Worm (Caenorhabditis elegans): ENCODE data around the gene F47E1.2.
A peak's percentile ranks its signal among the peaks of the same experiment; 100 is the strongest.

F47E1.2 gene

ce11 chrX:9062523-9062922 is 5.1 kb downstream of the F47E1.2 start, which contains the start of gene F47E1.4:
TSS of gene F47E1.4 (plus strand) at chrX:9062823.
- TF ChIP-seq ham-2 (GFP tag; optimal IDR thresholded peaks at IDR 0.05), result no peak
- TF ChIP-seq mep-1 (tag; optimal IDR thresholded peaks at IDR 0.05), result no peak
- no peak for TF ChIP-seq lin-13 (tag; optimal IDR thresholded peaks at IDR 0.05)
- TF ChIP-seq unc-120 (tag; optimal IDR thresholded peaks at IDR 0.05; ENCODE audit: poor library complexity, severe bottlenecking), result no peak
- TF ChIP-seq mls-2 (tag; optimal IDR thresholded peaks at IDR 0.05), result no peak
- no peak for TF ChIP-seq zip-8 (tag; optimal IDR thresholded peaks at IDR 0.05)
- no peak for TF ChIP-seq unc-62 (GFP tag; optimal IDR thresholded peaks at IDR 0.05)
- TF ChIP-seq nhr-76 (tag; optimal IDR thresholded peaks at IDR 0.05), result no peak
- no peak for TF ChIP-seq ceh-43 (GFP tag; optimal IDR thresholded peaks at IDR 0.05)
- no peak for TF ChIP-seq bed-3 (GFP tag; optimal IDR thresholded peaks at IDR 0.05)
- TF ChIP-seq mab-5 (tag; optimal IDR thresholded peaks at IDR 0.05), result no peak
- TF ChIP-seq M03D4.4 (tag; optimal IDR thresholded peaks at IDR 0.05), result no peak

- TF ChIP-seq nhr-237 (tag; optimal IDR thresholded peaks at IDR 0.05) (no peak), lin-13 (tag; optimal IDR thresholded peaks at IDR 0.05) (no peak), M03D4.4 (tag; optimal IDR thresholded peaks at IDR 0.05) (no peak), unc-39 (tag; optimal IDR thresholded peaks at IDR 0.05) (no peak), nhr-2 (tag; optimal IDR thresholded peaks at IDR 0.05) (no peak), mep-1 (tag; optimal IDR thresholded peaks at IDR 0.05) (no peak)
These were observed 6.0 kb downstream of the F47E1.2 start for ce11 chrX:9063439-9063838.

DNA sequence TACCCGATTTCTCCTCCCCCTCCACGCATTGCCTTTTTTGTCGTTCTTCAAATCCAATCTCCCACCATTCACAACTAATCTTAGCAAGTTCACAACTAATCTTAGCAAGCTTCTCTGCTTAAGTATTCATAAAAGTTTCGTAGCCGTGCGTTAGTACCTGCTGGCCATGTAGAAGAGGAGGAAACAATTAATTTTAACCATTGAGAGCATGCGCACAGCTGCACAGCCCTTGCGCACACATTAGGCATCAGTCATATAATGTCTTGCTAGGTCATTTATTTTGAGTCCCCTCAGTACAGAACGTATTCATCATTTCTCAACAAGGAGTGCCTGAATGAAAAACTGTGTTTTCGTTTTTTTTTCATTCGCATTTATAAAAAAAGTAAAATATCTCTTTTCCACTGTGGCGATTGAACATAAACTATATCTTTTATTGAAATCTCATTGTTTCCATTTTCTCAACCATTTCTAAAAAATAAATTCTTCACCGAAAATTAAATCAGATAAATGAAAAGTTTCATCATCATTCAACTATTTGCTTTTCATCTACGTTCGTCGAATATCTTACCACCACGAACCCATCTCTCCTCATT is 9.9 kb downstream of the F47E1.2 start:
- no peak for TF ChIP-seq drap-1 (GFP tag; optimal IDR thresholded peaks at IDR 0.05)
- no peak for TF ChIP-seq lsy-2 (tag; optimal IDR thresholded peaks at IDR 0.05)
- no peak for TF ChIP-seq bed-3 (GFP tag; optimal IDR thresholded peaks at IDR 0.05)
- peak; percentile 28 for TF ChIP-seq nhr-2 (tag; optimal IDR thresholded peaks at IDR 0.05)
- no peak for TF ChIP-seq blmp-1 (tag; optimal IDR thresholded peaks at IDR 0.05)
- TF ChIP-seq ztf-11 (tag; optimal IDR thresholded peaks at IDR 0.05), result no peak
- TF ChIP-seq ceh-39 (tag; optimal IDR thresholded peaks at IDR 0.05), result no peak
- no peak for TF ChIP-seq unc-120 (tag; optimal IDR thresholded peaks at IDR 0.05; ENCODE audit: poor library complexity, severe bottlenecking)
- peak; percentile 37 for TF ChIP-seq lin-32 (GFP tag; optimal IDR thresholded peaks at IDR 0.05)
- TF ChIP-seq pha-4 (tag; optimal IDR thresholded peaks at IDR 0.05), result no peak
- no peak for TF ChIP-seq sem-2 (GFP tag; optimal IDR thresholded peaks at IDR 0.05)

ce11 chrX:9068075-9068474 is 10.6 kb downstream of the F47E1.2 start:
- TF ChIP-seq pha-4 (tag; optimal IDR thresholded peaks at IDR 0.05), result peak; percentile 2
- TF ChIP-seq unc-39 (tag; optimal IDR thresholded peaks at IDR 0.05), result no peak
- TF ChIP-seq snpc-4 (tag; optimal IDR thresholded peaks at IDR 0.05), result no peak
- TF ChIP-seq M03D4.4 (tag; optimal IDR thresholded peaks at IDR 0.05), result no peak
- TF ChIP-seq zip-8 (tag; optimal IDR thresholded peaks at IDR 0.05), result no peak
- TF ChIP-seq unc-62 (GFP tag; optimal IDR thresholded peaks at IDR 0.05), result peak; percentile 31
- no peak for TF ChIP-seq flh-1 (GFP tag; optimal IDR thresholded peaks at IDR 0.05)
- TF ChIP-seq mab-5 (tag; optimal IDR thresholded peaks at IDR 0.05), result no peak
- TF ChIP-seq ces-1 (GFP tag; optimal IDR thresholded peaks at IDR 0.05), result peak; percentile 71
- TF ChIP-seq sem-2 (GFP tag; optimal IDR thresholded peaks at IDR 0.05), result no peak
- TF ChIP-seq blmp-1 (tag; optimal IDR thresholded peaks at IDR 0.05), result peak; percentile 37
- TF ChIP-seq mls-2 (tag; optimal IDR thresholded peaks at IDR 0.05), result no peak
- peak; percentile 40 for TF ChIP-seq unc-120 (tag; optimal IDR thresholded peaks at IDR 0.05; ENCODE audit: poor library complexity, severe bottlenecking)
- peak; percentile 46 for TF ChIP-seq nhr-237 (tag; optimal IDR thresholded peaks at IDR 0.05)
- TF ChIP-seq hlh-1 (tag; optimal IDR thresholded peaks at IDR 0.05), result peak; percentile 54
- TF ChIP-seq mep-1 (tag; optimal IDR thresholded peaks at IDR 0.05), result peak; percentile 41
- TF ChIP-seq lsy-2 (tag; optimal IDR thresholded peaks at IDR 0.05), result no peak
- peak; percentile 21 for TF ChIP-seq ham-2 (GFP tag; optimal IDR thresholded peaks at IDR 0.05)
- TF ChIP-seq bed-3 (GFP tag; optimal IDR thresholded peaks at IDR 0.05), result no peak
- no peak for TF ChIP-seq lin-13 (tag; optimal IDR thresholded peaks at IDR 0.05)
- TF ChIP-seq ztf-11 (tag; optimal IDR thresholded peaks at IDR 0.05), result peak; percentile 8

DNA sequence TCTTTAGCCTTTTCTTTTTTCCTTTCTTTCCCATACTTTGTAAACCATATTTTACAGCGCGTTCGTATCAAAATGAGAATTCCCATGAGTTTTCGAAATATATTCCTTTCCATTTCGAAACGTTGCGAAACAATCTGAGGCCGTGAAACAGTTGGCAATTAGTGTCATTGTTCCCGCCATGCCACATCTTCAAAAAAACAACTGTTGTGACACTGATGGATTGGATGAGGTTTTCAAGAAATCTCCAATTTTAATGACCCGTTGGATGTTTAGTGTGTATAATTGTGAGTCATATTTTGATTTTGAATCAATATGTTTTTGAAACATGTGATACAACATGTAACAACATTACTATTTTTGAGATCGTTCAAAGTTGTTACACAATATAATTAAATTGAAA is 11.6 kb downstream of the F47E1.2 start:
- TF ChIP-seq lin-13 (tag; optimal IDR thresholded peaks at IDR 0.05), result no peak
- TF ChIP-seq hlh-1 (tag; optimal IDR thresholded peaks at IDR 0.05), result peak; percentile 83
- peak; percentile 17 for TF ChIP-seq unc-62 (GFP tag; optimal IDR thresholded peaks at IDR 0.05)
- no peak for TF ChIP-seq blmp-1 (tag; optimal IDR thresholded peaks at IDR 0.05)

DNA sequence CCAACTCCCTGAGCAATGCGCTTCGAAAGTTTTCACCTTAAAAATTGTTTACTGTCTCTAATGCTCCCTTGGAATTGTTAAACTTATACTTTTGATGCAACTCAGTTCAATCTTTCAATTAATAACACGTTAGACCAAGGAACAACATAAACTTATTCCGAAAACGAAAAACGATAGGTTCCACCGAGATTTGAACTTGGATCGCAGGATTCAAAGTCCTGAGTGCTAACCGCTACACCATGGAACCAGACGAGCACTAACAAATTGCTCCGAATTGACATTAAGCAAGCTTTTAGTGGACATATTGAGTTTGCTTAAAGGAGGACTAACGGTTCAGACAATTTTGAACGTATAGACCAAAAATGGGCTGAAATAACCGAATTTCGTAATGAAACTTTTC is 17.0 kb downstream of the F47E1.2 start:
- TF ChIP-seq unc-39 (tag; optimal IDR thresholded peaks at IDR 0.05), result no peak
- TF ChIP-seq elt-1 (tag; optimal IDR thresholded peaks at IDR 0.05; ENCODE audit: borderline replicate concordance, insufficient read depth), result no peak
- TF ChIP-seq nhr-12 (tag; optimal IDR thresholded peaks at IDR 0.05), result no peak
